Worm (Caenorhabditis elegans): ENCODE measurements around the gene ZC404.2.

ce11 chrV:6775708-6776107, 12.0 kb upstream of the ZC404.2 start, which contains the start of gene srh-28:
- TF ChIP-seq him-1 (tag; optimal IDR thresholded peaks at IDR 0.05) (no peak), dao-5 (tag; optimal IDR thresholded peaks at IDR 0.05) (no peak)

Data from whole organism, L4/young adult.